Fruit fly (Drosophila melanogaster): ENCODE results near the gene CG14606.

CG14606 gene

dm6 chr3R:7249460-7249859, 32.6 kb upstream of the CG14606 start, which contains the start of the genes CG1227 and Dtwd2 (continued):
- TF ChIP-seq en (GFP tag; optimal IDR thresholded peaks at IDR 0.05) (no peak), CG1603 (tag; optimal IDR thresholded peaks at IDR 0.05) (peak; percentile 64), twi (tag; optimal IDR thresholded peaks at IDR 0.05) (no peak), Mad (GFP tag; optimal IDR thresholded peaks at IDR 0.05) (peak; percentile 33), maf-S (GFP tag; optimal IDR thresholded peaks at IDR 0.05) (peak; percentile 51), slou (GFP tag; optimal IDR thresholded peaks at IDR 0.05) (peak; percentile 23), Rfx (GFP tag; IDR thresholded peaks at IDR 0.05) (peak; percentile 94), CG16779 (GFP tag; IDR thresholded peaks at IDR 0.05) (peak; percentile 51; the same call in 1 of the 2 replicates), Nf-YB (GFP tag; optimal IDR thresholded peaks at IDR 0.05) (peak; percentile 81), gem (tag; optimal IDR thresholded peaks at IDR 0.05) (peak; percentile 97), gcm (GFP tag; optimal IDR thresholded peaks at IDR 0.05) (no peak), Hmr (GFP tag; optimal IDR thresholded peaks at IDR 0.05) (peak; percentile 92), Kr (GFP tag; optimal IDR thresholded peaks at IDR 0.05) (no peak), da (GFP tag; optimal IDR thresholded peaks at IDR 0.05) (no peak), sr (GFP tag; IDR thresholded peaks at IDR 0.05) (no peak), crol (GFP tag; IDR thresholded peaks at IDR 0.05) (no peak), Myb (GFP tag; optimal IDR thresholded peaks at IDR 0.05) (peak; percentile 8), HmgD (GFP tag; optimal IDR thresholded peaks at IDR 0.05) (no peak), ind (GFP tag; optimal IDR thresholded peaks at IDR 0.05) (peak; percentile 74), Med (GFP tag) (peak; percentile 91), CG9437 (GFP tag; optimal IDR thresholded peaks at IDR 0.05) (peak; percentile 86), salm (tag; optimal IDR thresholded peaks at IDR 0.05) (no peak), CG18476 (GFP tag; optimal IDR thresholded peaks at IDR 0.05) (peak; percentile 80), Atf-2 (GFP tag; optimal IDR thresholded peaks at IDR 0.05) (peak; percentile 45), Doc3 (GFP tag; IDR thresholded peaks at IDR 0.05; ENCODE audit: partially characterized antibody) (no peak), repo (GFP tag; optimal IDR thresholded peaks at IDR 0.05) (no peak), Asciz (GFP tag; optimal IDR thresholded peaks at IDR 0.05) (peak; percentile 85), slbo (GFP tag; IDR thresholded peaks at IDR 0.05) (peak; percentile 87), wek (GFP tag; optimal IDR thresholded peaks at IDR 0.05) (no peak), jing (GFP tag; optimal IDR thresholded peaks at IDR 0.05) (peak; percentile 50), CG6765 (GFP tag; optimal IDR thresholded peaks at IDR 0.05) (peak; percentile 92), CG31388 (GFP tag; optimal IDR thresholded peaks at IDR 0.05) (no peak), abd-A (tag; optimal IDR thresholded peaks at IDR 0.05) (no peak), ewg (GFP tag; optimal IDR thresholded peaks at IDR 0.05) (peak; percentile 74), CG2129 (GFP tag; IDR thresholded peaks at IDR 0.05; ENCODE audit: partially characterized antibody) (no peak), Abd-B (GFP tag; optimal IDR thresholded peaks at IDR 0.05) (peak; percentile 65), CG7556 (GFP tag; optimal IDR thresholded peaks at IDR 0.05) (no peak), cwo (GFP tag; optimal IDR thresholded peaks at IDR 0.05) (no peak), Oli (tag; optimal IDR thresholded peaks at IDR 0.05) (peak; percentile 87), C15 (GFP tag; IDR thresholded peaks at IDR 0.05) (peak; percentile 83; the same call in 1 of the 3 replicates), Six4 (GFP tag; optimal IDR thresholded peaks at IDR 0.05) (peak; percentile 67), CG14441 (GFP tag; IDR thresholded peaks at IDR 0.05) (peak; percentile 84), Atf6 (GFP tag; IDR thresholded peaks at IDR 0.05) (peak; percentile 93), Hand (GFP tag; optimal IDR thresholded peaks at IDR 0.05) (peak; percentile 87), CG3281 (GFP tag; optimal IDR thresholded peaks at IDR 0.05) (peak; percentile 100), CG14014 (GFP tag; IDR thresholded peaks at IDR 0.05) (peak; percentile 94), CG11398 (GFP tag; optimal IDR thresholded peaks at IDR 0.05) (peak; percentile 10), tgo (GFP tag; IDR thresholded peaks at IDR 0.05) (peak; percentile 93), CG7357 (GFP tag; IDR thresholded peaks at IDR 0.05) (peak; percentile 73; the same call in 2 of the 3 replicates), ATbp (GFP tag; optimal IDR thresholded peaks at IDR 0.05) (peak; percentile 83), CG9609 (GFP tag; optimal IDR thresholded peaks at IDR 0.05) (peak; percentile 28)
